Fruit fly (Drosophila melanogaster): ENCODE measurements around the gene pn.

The pn gene

dm6 chrX:2158668-2159163 is 22.3 kb upstream of the pn start, which contains the start of gene wapl (continued):
- TF ChIP-seq CG4328 (GFP tag; optimal IDR thresholded peaks at IDR 0.05) = no peak
- no peak for TF ChIP-seq CG11456 (GFP tag; IDR thresholded peaks at IDR 0.05)
- TF ChIP-seq pita (GFP tag; optimal IDR thresholded peaks at IDR 0.05) = no peak
- no peak for TF ChIP-seq CG7839 (tag; optimal IDR thresholded peaks at IDR 0.05)
- no peak for TF ChIP-seq luna (GFP tag; optimal IDR thresholded peaks at IDR 0.05)
- no peak for TF ChIP-seq Fer2 (tag; optimal IDR thresholded peaks at IDR 0.05)
- TF ChIP-seq CG14441 (GFP tag; IDR thresholded peaks at IDR 0.05) = no peak
- TF ChIP-seq CG4820 (GFP tag; optimal IDR thresholded peaks at IDR 0.05) = no peak
- peak; percentile 94 for TF ChIP-seq CG17186 (GFP tag; optimal IDR thresholded peaks at IDR 0.05)
- no peak for TF ChIP-seq CG3407 (GFP tag; optimal IDR thresholded peaks at IDR 0.05)
- peak; percentile 48 for TF ChIP-seq gcm2 (GFP tag; optimal IDR thresholded peaks at IDR 0.05)
- TF ChIP-seq CG8290 (GFP tag; optimal IDR thresholded peaks at IDR 0.05) = peak; percentile 12
- peak in 1 of 2 experiments; percentile 76 for TF ChIP-seq CG8290 (tag; optimal IDR thresholded peaks at IDR 0.05)
- no peak for TF ChIP-seq CG12219 (GFP tag; optimal IDR thresholded peaks at IDR 0.05)
- no peak for TF ChIP-seq CG10654 (GFP tag; optimal IDR thresholded peaks at IDR 0.05)
- peak; percentile 97 for TF ChIP-seq amos (GFP tag; IDR thresholded peaks at IDR 0.05; ENCODE audit: partially characterized antibody)
- no peak for TF ChIP-seq CG1233 (GFP tag; optimal IDR thresholded peaks at IDR 0.05)
- TF ChIP-seq BtbVII (GFP tag; optimal IDR thresholded peaks at IDR 0.05) = no peak
- no peak for TF ChIP-seq ash1 (GFP tag; optimal IDR thresholded peaks at IDR 0.05)
- TF ChIP-seq CG34376 (GFP tag; optimal IDR thresholded peaks at IDR 0.05) = no peak
- peak; percentile 37 for TF ChIP-seq CG9876 (GFP tag; optimal IDR thresholded peaks at IDR 0.05)
- no peak for TF ChIP-seq CG34422 (GFP tag; IDR thresholded peaks at IDR 0.05)
- TF ChIP-seq Oaz (GFP tag; IDR thresholded peaks at IDR 0.05) = no peak
- TF ChIP-seq tll (GFP tag; optimal IDR thresholded peaks at IDR 0.05) = no peak
- no peak for TF ChIP-seq CG8281 (tag; optimal IDR thresholded peaks at IDR 0.05)
- no peak for TF ChIP-seq CG12236 (GFP tag; optimal IDR thresholded peaks at IDR 0.05)
- TF ChIP-seq so (GFP tag; IDR thresholded peaks at IDR 0.05) = no peak
- TF ChIP-seq Dp (GFP tag; optimal IDR thresholded peaks at IDR 0.05) = peak; percentile 91
- TF ChIP-seq Bteb2 (GFP tag; optimal IDR thresholded peaks at IDR 0.05) = no peak
- peak; percentile 19 for TF ChIP-seq B-H2 (GFP tag; optimal IDR thresholded peaks at IDR 0.05)
- TF ChIP-seq CG17359 (tag; optimal IDR thresholded peaks at IDR 0.05) = no peak
- peak; percentile 16 for TF ChIP-seq Mad (GFP tag; optimal IDR thresholded peaks at IDR 0.05)
- TF ChIP-seq Max (GFP tag; optimal IDR thresholded peaks at IDR 0.05) = no peak
- no peak for TF ChIP-seq Hmx (GFP tag; optimal IDR thresholded peaks at IDR 0.05)
- no peak for TF ChIP-seq CG13424 (tag; optimal IDR thresholded peaks at IDR 0.05)
- no peak for TF ChIP-seq Nf-YA (GFP tag; IDR thresholded peaks at IDR 0.05)
- no peak for TF ChIP-seq Dad (GFP tag; optimal IDR thresholded peaks at IDR 0.05)
- TF ChIP-seq tgo (GFP tag; IDR thresholded peaks at IDR 0.05) = no peak
- no peak for TF ChIP-seq CG6175 (GFP tag; IDR thresholded peaks at IDR 0.05)
- no peak for TF ChIP-seq ara (GFP tag; IDR thresholded peaks at IDR 0.05)
- no peak for TF ChIP-seq CrebB (tag; optimal IDR thresholded peaks at IDR 0.05)
- no peak for TF ChIP-seq bsh (GFP tag; optimal IDR thresholded peaks at IDR 0.05)
- TF ChIP-seq CG3281 (GFP tag; optimal IDR thresholded peaks at IDR 0.05) = no peak
- no peak for TF ChIP-seq CG6689 (GFP tag; IDR thresholded peaks at IDR 0.05)
- TF ChIP-seq Scr (GFP tag; IDR thresholded peaks at IDR 0.05; ENCODE audit: partially characterized antibody) = peak; percentile 94
- no peak for TF ChIP-seq CG33557 (GFP tag; optimal IDR thresholded peaks at IDR 0.05)
- TF ChIP-seq CG17361 (GFP tag; IDR thresholded peaks at IDR 0.05) = no peak
- peak; percentile 96 for TF ChIP-seq CG17385 (GFP tag; optimal IDR thresholded peaks at IDR 0.05)
- TF ChIP-seq odd (GFP tag; optimal IDR thresholded peaks at IDR 0.05) = no peak
- no peak for TF ChIP-seq oc (tag; optimal IDR thresholded peaks at IDR 0.05)
- no peak for TF ChIP-seq CG6654 (GFP tag; optimal IDR thresholded peaks at IDR 0.05)
- TF ChIP-seq Poxn (GFP tag; IDR thresholded peaks at IDR 0.05) = no peak
